Worm (Caenorhabditis elegans) whole organism, young adult: Measurements from ENCODE around the gene M02D8.3.

Experiments
- Y53F4B.3 ChIP-seq: fragments of 200-800 bp; sonication (Bioruptor generic); IDR thresholded peaks from 2 replicates; pipeline ENCODE4 v1.3.6; 2022; ENCODE audit warnings: missing genetic modification reagents, missing genetic modification characterization, missing compliant biosample characterization
- attf-3 ChIP-seq: fragments of 200-800 bp; sonication (Bioruptor generic); conservative IDR thresholded peaks from 2 replicates; pipeline ENCODE4 v1.3.6; 2022; ENCODE audit warnings: missing genetic modification reagents, missing genetic modification characterization, missing compliant biosample characterization
- ceh-91 ChIP-seq: fragments of 200-800 bp; sonication (Bioruptor generic); IDR thresholded peaks from 2 replicates; pipeline ENCODE4 v1.3.6; 2022; ENCODE audit warnings: missing genetic modification reagents, missing genetic modification characterization, missing compliant biosample characterization
- nhr-120 ChIP-seq: fragments of 200-800 bp; sonication (Bioruptor generic); IDR thresholded peaks from 2 replicates; pipeline ENCODE4 v1.3.6; 2022; ENCODE audit warnings: missing genetic modification characterization, missing compliant biosample characterization
- pbrm-1 ChIP-seq: fragments of 200-800 bp; sonication (Bioruptor generic); IDR thresholded peaks from 2 replicates; pipeline ENCODE4 v1.3.6; 2022; ENCODE audit warnings: missing genetic modification reagents, missing genetic modification characterization, missing compliant biosample characterization

Gene M02D8.3

ce11 chrX:8697517-8697916, 39.3 kb downstream of the M02D8.3 start, which contains the start of gene frpr-8:
frpr-8 (plus strand) TSS chrX:8697817.
- no peak for TF ChIP-seq ceh-91 (GFP tag; lab: Robert Waterston, UW)
- TF ChIP-seq Y53F4B.3 (GFP tag; lab: Robert Waterston, UW), result no peak
- TF ChIP-seq attf-3, result no peak
- no peak for TF ChIP-seq pbrm-1 (GFP tag; lab: Robert Waterston, UW)
- TF ChIP-seq nhr-120, result no peak
- TF ChIP-seq, all 124 proteins: peak for 0
